Worm (Caenorhabditis elegans): ENCODE measurements around the gene F58F12.1.

The F58F12.1 gene

ce11 chrII:6409098-6409497 lies 25.7 kb downstream of the F58F12.1 start (continued):
- TF ChIP-seq F37D6.2 (tag; optimal IDR thresholded peaks at IDR 0.05) (no peak), nhr-77 (tag; optimal IDR thresholded peaks at IDR 0.05) (no peak)

ce11 chrII:6410181-6410580 lies 26.7 kb downstream of the F58F12.1 start, which contains the start of gene T25D10.4:
Gene T25D10.4, minus strand, starts transcription at chrII:6410281.
- TF ChIP-seq zfp-3 (GFP tag; conservative IDR thresholded peaks at IDR 0.05) (no peak), unc-62 (GFP tag; optimal IDR thresholded peaks at IDR 0.05 in 1 of 2) (peak in 1 of 2 experiments; percentile 31), unc-62 (tag; optimal IDR thresholded peaks at IDR 0.05) (no peak)

ce11 chrII:6411660-6412451 lies 28.4 kb downstream of the F58F12.1 start:
- TF ChIP-seq unc-62 (GFP tag; optimal IDR thresholded peaks at IDR 0.05 in 1 of 2) (peak in 1 of 2 experiments; percentile 83), unc-62 (tag; optimal IDR thresholded peaks at IDR 0.05) (no peak), dpl-1 (GFP tag; optimal IDR thresholded peaks at IDR 0.05) (no peak), zag-1 (tag; optimal IDR thresholded peaks at IDR 0.05) (no peak), mxl-3 (GFP tag; optimal IDR thresholded peaks at IDR 0.05) (peak; percentile 36), aha-1 (tag) (peak; percentile 94)

- TF ChIP-seq nhr-48 (tag; optimal IDR thresholded peaks at IDR 0.05) (peak; percentile 48), dmd-6 (GFP tag; IDR thresholded peaks at IDR 0.05) (peak; percentile 85), ceh-62 (tag; optimal IDR thresholded peaks at IDR 0.05) (no peak), cey-2 (tag; optimal IDR thresholded peaks at IDR 0.05; ENCODE audit: borderline replicate concordance, insufficient read depth) (no peak), spr-1 (tag; optimal IDR thresholded peaks at IDR 0.05) (no peak), snpc-4 (tag; optimal IDR thresholded peaks at IDR 0.05) (no peak), hmg-1.1 (GFP tag; IDR thresholded peaks at IDR 0.05) (no peak), fos-1 (tag; optimal IDR thresholded peaks at IDR 0.05) (no peak), ztf-11 (tag; optimal IDR thresholded peaks at IDR 0.05) (no peak), nhr-10 (tag; optimal IDR thresholded peaks at IDR 0.05) (no peak), nhr-42 (GFP tag; IDR thresholded peaks at IDR 0.05) (no peak), zip-2 (tag; optimal IDR thresholded peaks at IDR 0.05) (peak; percentile 22), dve-1 (tag; optimal IDR thresholded peaks at IDR 0.05; ENCODE audit: insufficient read depth) (peak; percentile 89), Y75B8A.6 (GFP tag; IDR thresholded peaks at IDR 0.05) (no peak), lin-15B (tag; optimal IDR thresholded peaks at IDR 0.05) (no peak), zfp-3 (GFP tag; conservative IDR thresholded peaks at IDR 0.05) (no peak), daf-16 (GFP tag; optimal IDR thresholded peaks at IDR 0.05) (peak in 1 of 2 experiments; percentile 32), daf-16 (tag; optimal IDR thresholded peaks at IDR 0.05) (peak; percentile 78), lin-38 (GFP tag; IDR thresholded peaks at IDR 0.05) (no peak), hlh-30 (tag; optimal IDR thresholded peaks at IDR 0.05; ENCODE audit: insufficient read depth) (peak; percentile 24), nhr-102 (tag; optimal IDR thresholded peaks at IDR 0.05) (peak; percentile 51), tra-1 (GFP tag; IDR thresholded peaks at IDR 0.05) (0 out of 2 replicates have a peak, but pooled peaks have one; percentile 17), ZK546.5 (tag; optimal IDR thresholded peaks at IDR 0.05) (no peak), vab-7 (GFP tag; IDR thresholded peaks at IDR 0.05) (no peak), nhr-77 (tag; optimal IDR thresholded peaks at IDR 0.05) (peak; percentile 85), dpl-1 (GFP tag; optimal IDR thresholded peaks at IDR 0.05) (no peak), lsy-2 (tag; optimal IDR thresholded peaks at IDR 0.05) (no peak), nhr-11 (tag; optimal IDR thresholded peaks at IDR 0.05) (no peak), jun-1 (tag; optimal IDR thresholded peaks at IDR 0.05) (no peak), lin-1 (GFP tag; IDR thresholded peaks at IDR 0.05) (no peak), aly-2 (tag; optimal IDR thresholded peaks at IDR 0.05) (no peak), nhr-111 (GFP tag; optimal IDR thresholded peaks at IDR 0.05) (no peak), nhr-76 (tag; optimal IDR thresholded peaks at IDR 0.05) (no peak), php-3 (GFP tag; IDR thresholded peaks at IDR 0.05) (peak; percentile 87), spr-3 (GFP tag; optimal IDR thresholded peaks at IDR 0.05) (no peak), mdl-1 (tag; optimal IDR thresholded peaks at IDR 0.05) (peak in 1 of 2 experiments; percentile 63), T20F7.1 (GFP tag; optimal IDR thresholded peaks at IDR 0.05) (peak; percentile 52), lin-13 (GFP tag; optimal IDR thresholded peaks at IDR 0.05) (no peak), attf-4 (tag; optimal IDR thresholded peaks at IDR 0.05) (no peak)
Measured at ce11 chrII:6413788-6414187, 30.3 kb downstream of the F58F12.1 start.

Measured in whole organism, L4 larva.